Worm (Caenorhabditis elegans) whole organism, early embryonic: ENCODE results near the gene cex-2.

ENCODE experiments used
- ama-1 ChIP-seq: fragments of 150-350 bp; optimal IDR thresholded peaks from 2 replicates; lab custom pipeline; 2014
- ceh-13 ChIP-seq: fragments of 200-800 bp; sonication (Bioruptor generic); optimal IDR thresholded peaks from 2 replicates; lab custom pipeline; 2018; ENCODE audit warnings: mild to moderate bottlenecking, missing genetic modification characterization, missing compliant biosample characterization
- ceh-36 ChIP-seq: sonication (generic microtip); optimal IDR thresholded peaks from 2 replicates; lab custom pipeline; 2016; ENCODE audit warnings: missing genetic modification characterization, inconsistent platforms, missing compliant biosample characterization
- hmbx-1 ChIP-seq: sonication (generic microtip); optimal IDR thresholded peaks from 2 replicates; lab custom pipeline; 2016; ENCODE audit warnings: mild to moderate bottlenecking, missing genetic modification characterization, missing compliant biosample characterization
- hmg-4 ChIP-seq: fragments of 200-800 bp; sonication (Bioruptor generic); optimal IDR thresholded peaks from 2 replicates; lab custom pipeline; 2018; ENCODE audit warnings: mild to moderate bottlenecking, missing genetic modification characterization, missing compliant biosample characterization
- hnd-1 ChIP-seq: sonication (generic microtip); optimal IDR thresholded peaks from 2 replicates; lab custom pipeline; 2016; ENCODE audit warnings: missing genetic modification characterization, missing compliant biosample characterization
- scrt-1 ChIP-seq: fragments of 200-800 bp; sonication (Bioruptor generic); IDR thresholded peaks from 2 replicates; pipeline ENCODE4 v1.3.6; 2022; ENCODE audit warnings: missing genetic modification characterization, missing compliant biosample characterization
- sea-1 ChIP-seq: fragments of 200-800 bp; sonication (Bioruptor generic); conservative IDR thresholded peaks from 2 replicates; pipeline ENCODE4 v1.3.6; 2022; ENCODE audit warnings: missing genetic modification characterization, missing compliant biosample characterization
- tbx-11 ChIP-seq: fragments of 200-800 bp; sonication (Bioruptor generic); IDR thresholded peaks from 2 replicates; pipeline ENCODE4 v1.3.6; 2022; ENCODE audit warnings: missing genetic modification characterization, missing compliant biosample characterization

- no peak for TF ChIP-seq tbx-11 (GFP tag; lab: Robert Waterston, UW)
- TF ChIP-seq sea-1: no peak
- TF ChIP-seq ama-1: no peak
- TF ChIP-seq ceh-13 (GFP tag; lab: Kevin White, UChicago): no peak
- no peak for TF ChIP-seq hmbx-1 (tag; lab: Kevin White, UChicago)
- TF ChIP-seq hnd-1 (tag; lab: Kevin White, UChicago): no peak
- TF ChIP-seq hmg-4 (GFP tag; lab: Kevin White, UChicago): no peak
- TF ChIP-seq scrt-1 (GFP tag; lab: Robert Waterston, UW): no peak
- TF ChIP-seq ceh-36: no peak
Observed at ce11 chrII:7853679-7854078, 18.5 kb upstream of the cex-2 start, which contains the start of gene T09A5.5.
